Fruit fly (Drosophila melanogaster): ENCODE measurements around the gene slp2.

Gene slp2

DNA sequence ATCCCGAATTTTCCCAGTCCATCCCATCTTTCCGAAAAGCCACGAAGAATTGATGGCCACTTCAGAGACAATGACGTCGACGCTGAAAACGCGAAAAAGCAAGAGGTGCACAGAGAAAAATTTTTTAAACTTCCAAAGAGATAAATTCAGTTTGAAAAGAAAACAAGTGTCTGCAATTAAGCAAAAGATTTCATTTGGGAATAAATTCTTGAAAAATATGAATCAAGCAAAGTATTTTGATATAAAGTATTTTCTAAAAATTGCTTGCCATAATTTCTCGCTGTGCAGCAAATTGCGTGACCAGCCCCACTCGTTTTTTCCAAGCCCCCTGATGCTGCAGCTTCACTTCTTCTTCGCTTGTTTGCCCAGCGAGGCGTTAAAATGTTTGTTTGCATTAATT, 45.5 kb downstream of the slp2 start (continued):
- TF ChIP-seq Rx (GFP tag; IDR thresholded peaks at IDR 0.05) (peak; percentile 45; the same call in 1 of the 2 replicates), grau (tag; optimal IDR thresholded peaks at IDR 0.05) (peak; percentile 37), sqz (GFP tag; optimal IDR thresholded peaks at IDR 0.05) (no peak), CG6654 (GFP tag; optimal IDR thresholded peaks at IDR 0.05) (no peak), Trl (optimal IDR thresholded peaks at IDR 0.05) (no peak), Trl (GFP tag; optimal IDR thresholded peaks at IDR 0.05) (no peak), NfI (GFP tag; optimal IDR thresholded peaks at IDR 0.05) (peak; percentile 21), CG14441 (GFP tag; IDR thresholded peaks at IDR 0.05) (no peak), so (GFP tag; IDR thresholded peaks at IDR 0.05) (no peak), trem (tag; optimal IDR thresholded peaks at IDR 0.05) (no peak), rib (GFP tag; IDR thresholded peaks at IDR 0.05) (no peak), CG13624 (GFP tag; optimal IDR thresholded peaks at IDR 0.05) (no peak), TFAM (GFP tag; optimal IDR thresholded peaks at IDR 0.05) (no peak), Hr39 (optimal IDR thresholded peaks at IDR 0.05) (no peak), CG3838 (GFP tag; optimal IDR thresholded peaks at IDR 0.05) (no peak), CG8765 (GFP tag; IDR thresholded peaks at IDR 0.05) (no peak), CG30431 (GFP tag; optimal IDR thresholded peaks at IDR 0.05) (no peak), schlank (tag; optimal IDR thresholded peaks at IDR 0.05) (no peak), bab2 (GFP tag; optimal IDR thresholded peaks at IDR 0.05) (peak; percentile 28), Atf-2 (GFP tag; optimal IDR thresholded peaks at IDR 0.05) (no peak), exex (tag; optimal IDR thresholded peaks at IDR 0.05) (no peak), CG10274 (GFP tag; optimal IDR thresholded peaks at IDR 0.05) (no peak), vfl (GFP tag; optimal IDR thresholded peaks at IDR 0.05) (no peak), CG2889 (GFP tag; IDR thresholded peaks at IDR 0.05) (no peak), pros (GFP tag; optimal IDR thresholded peaks at IDR 0.05) (no peak), sisA (GFP tag; IDR thresholded peaks at IDR 0.05) (peak; percentile 49; the same call in 1 of the 2 replicates), Lpt (GFP tag; optimal IDR thresholded peaks at IDR 0.05) (no peak), CG12391 (tag; optimal IDR thresholded peaks at IDR 0.05) (peak; percentile 55), Hand (GFP tag; optimal IDR thresholded peaks at IDR 0.05) (no peak), tll (GFP tag; optimal IDR thresholded peaks at IDR 0.05) (no peak), Dll (GFP tag; IDR thresholded peaks at IDR 0.05; ENCODE audit: partially characterized antibody) (no peak), CG1529 (GFP tag; optimal IDR thresholded peaks at IDR 0.05) (no peak), CG18262 (tag; optimal IDR thresholded peaks at IDR 0.05) (no peak), sna (GFP tag; IDR thresholded peaks at IDR 0.05; ENCODE audit: partially characterized antibody) (no peak), toy (GFP tag; IDR thresholded peaks at IDR 0.05) (no peak), CG10209 (GFP tag; optimal IDR thresholded peaks at IDR 0.05) (peak; percentile 30), ftz-f1 (GFP tag; optimal IDR thresholded peaks at IDR 0.05) (no peak), CG18011 (GFP tag; optimal IDR thresholded peaks at IDR 0.05) (no peak), run (tag; optimal IDR thresholded peaks at IDR 0.05) (no peak), CkIIα-i1 (GFP tag; IDR thresholded peaks at IDR 0.05) (no peak), crp (GFP tag; optimal IDR thresholded peaks at IDR 0.05) (no peak), CG17912 (GFP tag; optimal IDR thresholded peaks at IDR 0.05) (no peak), tna (GFP tag; IDR thresholded peaks at IDR 0.05; ENCODE audit: partially characterized antibody) (no peak), CG6854 (GFP tag; optimal IDR thresholded peaks at IDR 0.05) (no peak), Nf-YC (tag; optimal IDR thresholded peaks at IDR 0.05) (no peak), CG17186 (GFP tag; optimal IDR thresholded peaks at IDR 0.05) (no peak), Fer3 (tag; optimal IDR thresholded peaks at IDR 0.05) (peak; percentile 34), Dfd (GFP tag; optimal IDR thresholded peaks at IDR 0.05) (no peak), B-H1 (GFP tag; IDR thresholded peaks at IDR 0.05) (peak; percentile 23; the same call in 1 of the 3 replicates), cas (GFP tag; IDR thresholded peaks at IDR 0.05) (no peak), Antp (GFP tag; optimal IDR thresholded peaks at IDR 0.05) (peak; percentile 14), hbn (GFP tag; IDR thresholded peaks at IDR 0.05; ENCODE audit: partially characterized antibody) (no peak)
